Worm (Caenorhabditis elegans) whole organism, young adult: ENCODE results near the gene col-36.
A peak's percentile ranks its signal among the peaks of the same experiment; 100 is the strongest.

Experiments used
- B0336.3 ChIP-seq: fragments of 200-800 bp; sonication (Bioruptor generic); IDR thresholded peaks from 2 replicates; pipeline ENCODE4 v1.3.6; 2022; ENCODE audit warnings: missing genetic modification characterization, missing compliant biosample characterization
- D2030.7 ChIP-seq: fragments of 200-800 bp; sonication (Bioruptor generic); IDR thresholded peaks from 2 replicates; pipeline ENCODE4 v1.3.6; 2022; ENCODE audit warnings: missing genetic modification reagents, missing genetic modification characterization, missing compliant biosample characterization
- F33H1.4 ChIP-seq: fragments of 200-800 bp; sonication (Bioruptor generic); IDR thresholded peaks from 2 replicates; pipeline ENCODE4 v1.3.6; 2022; ENCODE audit warnings: missing genetic modification reagents, missing genetic modification characterization, missing compliant biosample characterization
- F39B2.1 ChIP-seq: fragments of 200-800 bp; sonication (Bioruptor generic); IDR thresholded peaks from 2 replicates; pipeline ENCODE4 v1.3.6; 2022; ENCODE audit warnings: missing genetic modification reagents, missing genetic modification characterization, missing compliant biosample characterization
- F57A8.1 ChIP-seq: fragments of 200-800 bp; sonication (Bioruptor generic); optimal IDR thresholded peaks from 2 replicates; lab custom pipeline; 2018; ENCODE audit warnings: mild to moderate bottlenecking, missing genetic modification characterization, moderate library complexity, missing compliant biosample characterization
- K12H6.12 ChIP-seq: fragments of 200-800 bp; sonication (Bioruptor generic); optimal IDR thresholded peaks from 2 replicates; lab custom pipeline; 2018; ENCODE audit warnings: mild to moderate bottlenecking, missing genetic modification characterization, missing compliant biosample characterization
- Y53G8AR.9 ChIP-seq: fragments of 200-800 bp; sonication (Bioruptor generic); conservative IDR thresholded peaks from 2 replicates; pipeline ENCODE4 v1.3.6; 2022; ENCODE audit warnings: missing genetic modification reagents, missing genetic modification characterization, missing compliant biosample characterization
- Y56A3A.18 ChIP-seq: fragments of 200-800 bp; sonication (Bioruptor generic); IDR thresholded peaks from 2 replicates; pipeline ENCODE4 v1.3.6; 2022; ENCODE audit warnings: missing genetic modification reagents, missing genetic modification characterization, missing compliant biosample characterization
- ZK185.1 ChIP-seq: sonication (generic microtip); optimal IDR thresholded peaks from 2 replicates; lab custom pipeline; 2016; ENCODE audit warnings: mild to moderate bottlenecking, missing genetic modification characterization, missing compliant biosample characterization; ENCODE audit not compliant: poor library complexity, severe bottlenecking
- akir-1 ChIP-seq: fragments of 200-800 bp; sonication (Bioruptor generic); optimal IDR thresholded peaks from 2 replicates; lab custom pipeline; 2018; ENCODE audit warnings: mild to moderate bottlenecking, missing genetic modification characterization, moderate library complexity, missing compliant biosample characterization
- attf-5 ChIP-seq: fragments of 200-800 bp; sonication (Bioruptor generic); optimal IDR thresholded peaks from 2 replicates; lab custom pipeline; 2018; ENCODE audit warnings: mild to moderate bottlenecking, missing genetic modification characterization, missing compliant biosample characterization
- ceh-27 ChIP-seq: fragments of 200-800 bp; sonication (Bioruptor generic); optimal IDR thresholded peaks from 2 replicates; lab custom pipeline; 2018; ENCODE audit warnings: mild to moderate bottlenecking, missing genetic modification characterization, moderate library complexity, missing compliant biosample characterization
- egl-18 ChIP-seq: fragments of 200-800 bp; sonication (Bioruptor generic); IDR thresholded peaks from 2 replicates; pipeline ENCODE4 v1.3.6; 2022; ENCODE audit warnings: missing genetic modification reagents, missing genetic modification characterization, missing compliant biosample characterization
- him-1 ChIP-seq: sonication (generic microtip); optimal IDR thresholded peaks from 2 replicates; lab custom pipeline; 2016; ENCODE audit warnings: missing genotype, missing genetic modification reagents, missing genetic modification characterization, missing compliant biosample characterization
- hmg-1.2 ChIP-seq: fragments of 200-800 bp; sonication (Bioruptor generic); IDR thresholded peaks from 2 replicates; pipeline ENCODE4 v1.3.6; 2022; ENCODE audit warnings: missing genetic modification reagents, missing genetic modification characterization, missing compliant biosample characterization
- hrde-1 ChIP-seq: sonication (generic microtip); optimal IDR thresholded peaks from 2 replicates; lab custom pipeline; 2016; ENCODE audit warnings: missing genetic modification characterization, mild to moderate bottlenecking, missing compliant biosample characterization, moderate library complexity, missing genotype, missing genetic modification reagents, borderline replicate concordance
- let-526 ChIP-seq: fragments of 200-800 bp; sonication (Bioruptor generic); IDR thresholded peaks from 2 replicates; pipeline ENCODE4 v1.3.6; 2022; ENCODE audit warnings: missing genetic modification reagents, missing genetic modification characterization, missing compliant biosample characterization
- lin-35 ChIP-seq, 3 experiments: fragments of 150-350 bp in 2 of 3; sonication (generic microtip) in 1 of 3; optimal IDR thresholded peaks; 2 replicates each; lab custom pipeline; 2014 to 2018; ENCODE audit warnings: missing biosample characterization in 3 of 3, missing genetic modification characterization in 3 of 3, missing genetic modification reagents in 3 of 3
- lin-40 ChIP-seq: sonication (generic microtip); optimal IDR thresholded peaks from 2 replicates; lab custom pipeline; 2016; ENCODE audit warnings: missing genetic modification characterization, mild to moderate bottlenecking, missing compliant biosample characterization, missing genotype, missing genetic modification reagents
- madf-3 ChIP-seq: fragments of 200-800 bp; sonication (Bioruptor generic); IDR thresholded peaks from 2 replicates; pipeline ENCODE4 v1.3.6; 2022; ENCODE audit warnings: missing genetic modification reagents, missing genetic modification characterization, missing compliant biosample characterization
- madf-6 ChIP-seq: fragments of 200-800 bp; sonication (Bioruptor generic); IDR thresholded peaks from 2 replicates; pipeline ENCODE4 v1.3.6; 2022; ENCODE audit warnings: missing genetic modification reagents, missing genetic modification characterization, missing compliant biosample characterization
- madf-8 ChIP-seq: fragments of 200-800 bp; sonication (Bioruptor generic); conservative IDR thresholded peaks from 2 replicates; pipeline ENCODE4 v1.3.6; 2022; ENCODE audit warnings: missing genetic modification reagents, missing genetic modification characterization, missing compliant biosample characterization
- mcd-1 ChIP-seq: fragments of 200-800 bp; sonication (Bioruptor generic); IDR thresholded peaks from 2 replicates; pipeline ENCODE4 v1.3.6; 2022; ENCODE audit warnings: missing genetic modification reagents, missing genetic modification characterization, missing compliant biosample characterization
- mel-28 ChIP-seq: sonication (generic microtip); optimal IDR thresholded peaks from 2 replicates; lab custom pipeline; 2016; ENCODE audit warnings: borderline replicate concordance, mild to moderate bottlenecking, missing genetic modification characterization, missing compliant biosample characterization
- rcor-1 ChIP-seq: fragments of 200-800 bp; sonication (Bioruptor generic); IDR thresholded peaks from 2 replicates; pipeline ENCODE4 v1.3.6; 2022; ENCODE audit warnings: missing genetic modification reagents, missing genetic modification characterization, missing compliant biosample characterization
- rec-8 ChIP-seq, 2 experiments: sonication (generic microtip); optimal IDR thresholded peaks; 2 replicates each; lab custom pipeline; 2016; ENCODE audit warnings: mild to moderate bottlenecking in 2 of 2, missing genetic modification characterization in 2 of 2, missing genetic modification reagents in 2 of 2, missing genotype in 2 of 2, missing biosample characterization in 1 of 2, missing compliant biosample characterization in 1 of 2, moderate library complexity in 1 of 2
- snpc-3.4 ChIP-seq: sonication (generic microtip); optimal IDR thresholded peaks from 2 replicates; lab custom pipeline; 2017; ENCODE audit warnings: missing genetic modification characterization, mild to moderate bottlenecking, missing compliant biosample characterization, antibody characterized with exemption, moderate library complexity, missing genotype, missing genetic modification reagents
- sptf-2 ChIP-seq: fragments of 200-800 bp; sonication (Bioruptor generic); optimal IDR thresholded peaks from 2 replicates; lab custom pipeline; 2018; ENCODE audit warnings: mild to moderate bottlenecking, missing genetic modification characterization, missing compliant biosample characterization
- xnd-1 ChIP-seq: sonication (generic microtip); optimal IDR thresholded peaks from 2 replicates; lab custom pipeline; 2016; ENCODE audit warnings: missing genotype, missing genetic modification reagents, missing genetic modification characterization, missing compliant biosample characterization
- ztf-18 ChIP-seq: sonication (generic microtip); optimal IDR thresholded peaks from 2 replicates; lab custom pipeline; 2016; ENCODE audit warnings: missing genotype, mild to moderate bottlenecking, missing genetic modification characterization, missing compliant biosample characterization
- ztf-28 ChIP-seq: fragments of 200-800 bp; sonication (Bioruptor generic); IDR thresholded peaks from 2 replicates; pipeline ENCODE4 v1.3.6; 2022; ENCODE audit warnings: missing genetic modification reagents, missing genetic modification characterization, missing compliant biosample characterization

The col-36 gene

ce11 chrII:7183493-7184272, 15.1 kb upstream of the col-36 start, which contains the start of gene pdl-1 (continued):
- peak in 1 of 3 experiments; percentile 66 for TF ChIP-seq lin-35 (GFP tag; optimal IDR thresholded peaks at IDR 0.05; lab: Kevin White, UChicago)

ce11 chrII:7182630-7183029, 14.0 kb upstream of the col-36 start:
- TF ChIP-seq akir-1 (no peak), ZK185.1 (tag; lab: Kevin White, UChicago) (no peak), hrde-1 (tag; lab: Kevin White, UChicago) (no peak), let-526 (no peak), rcor-1 (GFP tag; lab: Robert Waterston, UW) (no peak), ztf-28 (GFP tag; lab: Robert Waterston, UW) (no peak), mel-28 (no peak), rec-8 (tag; optimal IDR thresholded peaks at IDR 0.05; lab: Kevin White, UChicago) (no peak), ztf-18 (no peak), F57A8.1 (GFP tag; lab: Kevin White, UChicago) (no peak), mcd-1 (GFP tag; lab: Robert Waterston, UW) (no peak), K12H6.12 (no peak), Y53G8AR.9 (no peak), Y56A3A.18 (GFP tag; lab: Robert Waterston, UW) (no peak), lin-40 (tag; lab: Kevin White, UChicago) (no peak), madf-3 (GFP tag; lab: Robert Waterston, UW) (no peak), D2030.7 (no peak), F33H1.4 (GFP tag; lab: Robert Waterston, UW) (no peak)

ce11 chrII:7176108-7176507, 7.5 kb upstream of the col-36 start:
- TF ChIP-seq him-1 (tag; lab: Kevin White, UChicago) (no peak), ceh-27 (GFP tag; lab: Kevin White, UChicago) (peak; percentile 18), egl-18 (no peak)

ce11 chrII:7174843-7175242, 6.2 kb upstream of the col-36 start, which contains the start of gene glc-4:
glc-4 (minus strand) TSS chrII:7174943.
- TF ChIP-seq rcor-1 (GFP tag; lab: Robert Waterston, UW) (no peak), sptf-2 (GFP tag; lab: Kevin White, UChicago) (no peak), B0336.3 (GFP tag; lab: Robert Waterston, UW) (no peak), madf-8 (GFP tag; lab: Robert Waterston, UW) (no peak), D2030.7 (no peak), xnd-1 (tag; lab: Kevin White, UChicago) (no peak), snpc-3.4 (tag; lab: Kevin White, UChicago) (no peak), lin-40 (tag; lab: Kevin White, UChicago) (no peak), him-1 (tag; lab: Kevin White, UChicago) (no peak), F33H1.4 (GFP tag; lab: Robert Waterston, UW) (no peak), attf-5 (GFP tag; lab: Kevin White, UChicago) (no peak), hmg-1.2 (GFP tag; lab: Robert Waterston, UW) (no peak), madf-6 (GFP tag; lab: Robert Waterston, UW) (no peak), F39B2.1 (GFP tag; lab: Robert Waterston, UW) (no peak)
- TF ChIP-seq, all 124 proteins: peak for 0
